Worm (Caenorhabditis elegans): ENCODE results near the gene C35B8.3.

ce11 chrX:9228441-9228840 is 14.7 kb downstream of the C35B8.3 start:
- TF ChIP-seq him-1 (tag; optimal IDR thresholded peaks at IDR 0.05) (no peak), W03F9.2 (tag; optimal IDR thresholded peaks at IDR 0.05) (no peak)

Measured in whole organism, L4/young adult.